Worm (Caenorhabditis elegans): ENCODE results near the gene Y55B1BL.2.

The Y55B1BL.2 gene

DNA sequence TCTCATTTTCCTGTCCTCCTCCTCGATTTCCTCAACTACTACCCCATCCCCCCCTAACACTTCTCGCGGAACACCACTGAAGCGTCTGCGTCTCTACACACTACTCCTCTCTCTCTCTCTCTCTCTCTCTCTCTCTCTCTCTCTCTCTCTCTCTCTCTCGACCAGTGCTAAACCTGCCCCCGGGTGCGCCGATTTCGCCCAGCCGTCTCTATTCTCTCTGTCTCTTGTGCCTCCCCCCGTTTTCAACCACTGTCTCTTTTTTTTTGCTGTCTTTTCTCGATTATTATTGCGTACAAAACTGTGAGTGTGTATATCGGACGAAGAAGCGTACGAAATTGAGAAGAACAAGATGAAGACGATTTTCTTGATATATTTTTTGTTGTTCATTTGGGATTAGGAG, 30.4 kb downstream of the Y55B1BL.2 start:
- no peak for TF ChIP-seq unc-62 (GFP tag; optimal IDR thresholded peaks at IDR 0.05)

DNA sequence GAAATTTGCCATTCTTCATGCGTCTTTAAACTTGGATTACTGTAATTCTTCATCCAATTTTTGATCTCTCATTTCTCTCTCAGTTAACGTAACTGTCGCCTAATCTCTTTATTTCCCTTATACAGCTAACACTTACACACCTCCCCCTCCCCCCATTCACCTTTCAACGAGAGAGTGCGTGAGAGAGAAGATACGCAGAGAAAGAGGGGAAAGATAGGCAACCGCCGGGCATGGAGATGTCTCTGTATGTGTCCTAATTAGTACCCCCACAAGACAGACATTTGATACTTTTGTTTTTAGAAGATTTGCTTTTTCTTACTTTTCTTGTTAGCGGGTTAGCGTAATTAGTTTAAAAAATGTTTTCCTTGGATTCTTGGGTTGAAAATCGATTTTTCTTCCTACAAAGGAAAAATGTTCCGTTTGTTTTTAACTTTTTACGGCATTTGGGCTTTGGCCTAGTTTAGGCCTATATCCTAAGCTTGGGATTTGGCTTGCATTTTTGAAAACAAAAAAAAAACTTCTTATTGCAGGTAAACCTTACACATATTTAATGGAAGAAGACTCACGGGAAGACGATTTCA, 31.9 kb downstream of the Y55B1BL.2 start, which contains the start of gene affl-2:
Gene affl-2, plus strand, starts transcription at position 531 of the 581 bp plus-strand sequence.
- no peak for TF ChIP-seq unc-62 (GFP tag; optimal IDR thresholded peaks at IDR 0.05)

DNA sequence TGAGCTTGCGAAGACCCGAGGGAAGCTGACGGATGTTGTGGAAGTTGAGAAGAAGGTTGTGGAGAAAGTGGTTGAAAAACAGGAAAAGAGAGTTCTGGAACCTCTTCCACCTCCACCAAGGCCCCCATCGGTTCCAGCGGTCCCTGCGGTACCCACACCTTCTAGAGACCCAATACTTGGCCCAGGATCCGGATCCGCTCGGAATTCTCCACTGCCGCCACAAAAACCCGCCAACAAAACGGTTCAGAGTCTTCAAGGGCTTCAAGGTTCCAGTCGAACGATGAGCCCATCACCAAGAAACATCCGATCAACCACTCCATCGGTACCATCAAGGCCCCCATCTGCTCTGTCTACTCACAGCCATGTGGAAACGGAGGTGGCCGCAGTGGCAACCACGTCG, 34.5 kb downstream of the Y55B1BL.2 start:
- no peak for TF ChIP-seq unc-62 (GFP tag; optimal IDR thresholded peaks at IDR 0.05)

DNA sequence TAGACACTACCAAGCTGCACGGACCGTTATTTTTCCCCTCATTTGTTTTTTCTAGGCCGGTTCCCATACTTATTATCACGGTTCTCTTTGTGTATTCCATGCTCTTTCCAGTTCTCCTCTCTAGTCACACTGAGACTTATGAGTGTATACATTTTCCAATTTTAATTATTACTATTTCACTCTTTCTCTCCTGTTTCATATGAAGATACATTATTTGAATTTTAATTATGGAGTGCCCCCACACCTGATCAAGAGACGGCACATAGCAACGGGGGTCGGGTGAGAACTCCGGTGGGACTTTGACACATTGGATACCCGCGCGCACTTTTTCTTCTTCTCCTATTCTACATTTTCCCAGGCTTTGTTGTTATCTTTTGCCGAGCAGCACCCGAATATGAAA, 37.4 kb downstream of the Y55B1BL.2 start, which contains the start of gene affl-1:
Gene affl-1, plus strand, starts transcription at position 301 of the 400 bp plus-strand sequence.
- no peak for TF ChIP-seq unc-62 (GFP tag; optimal IDR thresholded peaks at IDR 0.05)

DNA sequence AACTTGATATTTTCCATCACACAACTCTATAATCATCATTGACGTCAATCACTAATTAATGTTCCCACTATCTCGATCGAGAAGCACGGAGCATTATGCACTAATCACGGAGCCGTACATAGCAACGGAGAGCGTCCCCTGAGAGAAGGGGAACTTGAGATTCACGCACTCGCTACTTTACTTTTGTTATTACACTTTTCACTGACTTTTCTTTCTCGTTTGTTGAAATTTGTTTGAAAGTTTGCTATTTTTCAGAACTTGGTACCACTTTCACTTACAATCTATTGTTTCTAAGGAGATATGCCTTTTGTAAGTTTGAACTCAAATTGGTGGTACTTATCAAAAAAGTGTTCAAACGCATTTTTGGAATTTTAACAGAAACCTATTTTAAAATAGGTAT, 41.5 kb downstream of the Y55B1BL.2 start, which contains the start of gene Y55B1BR.8:
Gene Y55B1BR.8, plus strand, starts transcription at position 301 of the 400 bp plus-strand sequence.
- TF ChIP-seq unc-62 (GFP tag; optimal IDR thresholded peaks at IDR 0.05): no peak

DNA sequence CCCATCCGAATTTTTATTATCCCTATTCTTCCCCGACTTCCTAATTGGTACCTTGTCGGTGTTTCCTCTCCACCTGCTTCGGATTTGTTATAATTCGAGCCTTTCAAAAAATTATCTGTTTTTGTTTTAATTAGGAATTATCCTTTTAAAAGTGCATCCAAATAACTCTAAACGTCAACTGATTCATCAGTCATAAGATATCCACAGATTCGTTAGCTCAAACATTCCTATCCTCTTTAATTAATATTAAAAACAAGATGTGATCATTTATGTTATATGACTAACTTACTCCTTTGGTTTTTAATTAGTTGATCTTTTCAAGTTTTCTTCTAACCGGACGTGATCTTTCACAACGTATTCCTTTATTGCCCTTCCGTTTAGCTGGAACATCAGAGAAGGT, 44.3 kb downstream of the Y55B1BL.2 start:
- no peak for TF ChIP-seq unc-62 (GFP tag; optimal IDR thresholded peaks at IDR 0.05)
